Worm (Caenorhabditis elegans) whole organism, L1 larva: ENCODE results near the gene nfu-1.

Experiments
- C34B4.2 ChIP-seq: sonication (generic microtip); optimal IDR thresholded peaks from 2 replicates; lab custom pipeline; 2017; ENCODE audit warnings: mild to moderate bottlenecking, missing genetic modification characterization, missing compliant biosample characterization
- Y116A8C.19 ChIP-seq: sonication (generic microtip); optimal IDR thresholded peaks from 2 replicates; lab custom pipeline; 2016; ENCODE audit warnings: missing compliant biosample characterization, missing genetic modification characterization, borderline replicate concordance
- aha-1 ChIP-seq: fragments of 150-350 bp; optimal IDR thresholded peaks from 2 replicates; lab custom pipeline; 2014; ENCODE audit warnings: missing biosample characterization, missing genetic modification characterization
- alr-1 ChIP-seq: fragments of 200-800 bp; sonication (Bioruptor generic); optimal IDR thresholded peaks from 2 replicates; lab custom pipeline; 2018; ENCODE audit warnings: borderline replicate concordance, mild to moderate bottlenecking, missing genetic modification characterization, missing compliant biosample characterization
- aly-2 ChIP-seq: fragments of 150-350 bp; optimal IDR thresholded peaks from 2 replicates; lab custom pipeline; 2014; ENCODE audit warnings: missing biosample characterization, missing genetic modification characterization
- ama-1 ChIP-seq: fragments of 150-350 bp; optimal IDR thresholded peaks from 2 replicates; lab custom pipeline; 2014
- blmp-1 ChIP-seq: fragments of 150-350 bp; optimal IDR thresholded peaks from 2 replicates; lab custom pipeline; 2014; ENCODE audit warnings: missing biosample characterization, missing genetic modification characterization
- ceh-90 ChIP-seq: sonication (generic microtip); optimal IDR thresholded peaks from 2 replicates; lab custom pipeline; 2016; ENCODE audit warnings: missing genetic modification characterization, missing compliant biosample characterization
- dpl-1 ChIP-seq, 3 experiments: fragments of 150-350 bp in 2 of 3; sonication (generic microtip) in 1 of 3; optimal IDR thresholded peaks; 2 replicates each; lab custom pipeline; 2014 to 2017; ENCODE audit warnings: missing biosample characterization in 3 of 3, missing genetic modification characterization in 3 of 3, missing genetic modification reagents in 3 of 3
- dsc-1 ChIP-seq: sonication (generic microtip); optimal IDR thresholded peaks from 2 replicates; lab custom pipeline; 2016; ENCODE audit warnings: mild to moderate bottlenecking, missing genetic modification characterization, missing compliant biosample characterization
- efl-1 ChIP-seq, 4 experiments: fragments of 150-350 bp; optimal IDR thresholded peaks in 3 of 4; peaks in 1 of 4; 1 replicate in 1 of 4; 2 replicates in 3 of 4; lab custom pipeline; 2014; ENCODE audit warnings: missing biosample characterization in 2 of 4, missing genetic modification characterization in 2 of 4, missing genetic modification reagents in 2 of 4
- efl-3 ChIP-seq: fragments of 200-800 bp; sonication (Bioruptor generic); optimal IDR thresholded peaks from 2 replicates; lab custom pipeline; 2018; ENCODE audit warnings: mild to moderate bottlenecking, missing genetic modification characterization, missing compliant biosample characterization
- fkh-10 ChIP-seq: sonication (generic microtip); optimal IDR thresholded peaks from 2 replicates; lab custom pipeline; 2017; ENCODE audit warnings: missing biosample characterization, missing genetic modification reagents, missing genetic modification characterization
- fkh-4 ChIP-seq: sonication (generic microtip); optimal IDR thresholded peaks from 2 replicates; lab custom pipeline; 2016; ENCODE audit warnings: missing compliant biosample characterization, missing genetic modification characterization, borderline replicate concordance
- grh-1 ChIP-seq: fragments of 200-800 bp; sonication (Bioruptor generic); IDR thresholded peaks from 2 replicates; pipeline ENCODE4 v1.3.6; 2022; ENCODE audit warnings: missing genetic modification reagents, missing genetic modification characterization, missing compliant biosample characterization
- hlh-4 ChIP-seq: sonication (generic microtip); optimal IDR thresholded peaks from 2 replicates; lab custom pipeline; 2016; ENCODE audit warnings: mild to moderate bottlenecking, missing genetic modification characterization, missing compliant biosample characterization
- hpl-2 ChIP-seq: fragments of 150-350 bp; optimal IDR thresholded peaks from 2 replicates; lab custom pipeline; 2014; ENCODE audit warnings: missing biosample characterization, missing genetic modification reagents, missing genetic modification characterization
- isw-1 ChIP-seq: fragments of 200-800 bp; sonication (Bioruptor generic); IDR thresholded peaks from 2 replicates; pipeline ENCODE4 v1.3.6; 2022; ENCODE audit warnings: missing genetic modification characterization, missing compliant biosample characterization
- lin-13 ChIP-seq: fragments of 150-350 bp; optimal IDR thresholded peaks from 2 replicates; lab custom pipeline; 2014; ENCODE audit warnings: missing biosample characterization, missing genetic modification reagents, missing genetic modification characterization
- lin-15B ChIP-seq: fragments of 150-350 bp; sonication (generic microtip); optimal IDR thresholded peaks from 3 replicates; lab custom pipeline; 2014; ENCODE audit warnings: missing biosample characterization, missing genetic modification characterization
- lin-39 ChIP-seq: fragments of 150-350 bp; optimal IDR thresholded peaks from 2 replicates; lab custom pipeline; 2014; ENCODE audit warnings: missing biosample characterization, missing genetic modification reagents, missing genetic modification characterization
- lir-3 ChIP-seq: sonication (generic microtip); optimal IDR thresholded peaks from 2 replicates; lab custom pipeline; 2016; ENCODE audit warnings: mild to moderate bottlenecking, missing genetic modification characterization, moderate library complexity, missing compliant biosample characterization; ENCODE audit not compliant: poor library complexity
- lsy-2 ChIP-seq, 2 experiments: fragments of 150-350 bp; optimal IDR thresholded peaks; 2 replicates each; lab custom pipeline; 2014; ENCODE audit warnings: missing biosample characterization in 2 of 2, missing genetic modification characterization in 2 of 2
- mdl-1 ChIP-seq, 2 experiments: fragments of 150-350 bp; optimal IDR thresholded peaks; 2 replicates each; lab custom pipeline; 2014 to 2017; ENCODE audit warnings: missing biosample characterization in 2 of 2, missing genetic modification characterization in 2 of 2, inconsistent platforms in 1 of 2
- mef-2 ChIP-seq: fragments of 150-350 bp; optimal IDR thresholded peaks from 2 replicates; lab custom pipeline; 2014; ENCODE audit warnings: missing biosample characterization, missing genetic modification characterization
- mep-1 ChIP-seq: fragments of 150-350 bp; optimal IDR thresholded peaks from 2 replicates; lab custom pipeline; 2014; ENCODE audit warnings: missing biosample characterization, missing genetic modification characterization
- nhr-19 ChIP-seq: fragments of 200-800 bp; sonication (Bioruptor generic); conservative IDR thresholded peaks from 2 replicates; pipeline ENCODE4 v1.3.6; 2022; ENCODE audit warnings: missing genetic modification characterization, missing compliant biosample characterization
- nhr-20 ChIP-seq: sonication (generic microtip); optimal IDR thresholded peaks from 2 replicates; lab custom pipeline; 2016; ENCODE audit warnings: mild to moderate bottlenecking, missing genetic modification characterization, missing compliant biosample characterization
- nhr-237 ChIP-seq: fragments of 150-350 bp; optimal IDR thresholded peaks from 2 replicates; lab custom pipeline; 2014; ENCODE audit warnings: missing biosample characterization, missing genetic modification characterization
- nhr-28 ChIP-seq: fragments of 150-350 bp; optimal IDR thresholded peaks from 2 replicates; lab custom pipeline; 2014; ENCODE audit warnings: missing biosample characterization, missing genetic modification characterization
- nhr-47 ChIP-seq: sonication (generic microtip); optimal IDR thresholded peaks from 2 replicates; lab custom pipeline; 2016; ENCODE audit warnings: mild to moderate bottlenecking, missing genetic modification characterization, moderate library complexity, missing compliant biosample characterization
- nhr-71 ChIP-seq: sonication (generic microtip); optimal IDR thresholded peaks from 2 replicates; lab custom pipeline; 2016; ENCODE audit warnings: mild to moderate bottlenecking, missing genetic modification characterization, moderate library complexity, missing compliant biosample characterization
- nhr-76 ChIP-seq: sonication (generic microtip); optimal IDR thresholded peaks from 2 replicates; lab custom pipeline; 2017; ENCODE audit warnings: missing biosample characterization, missing genetic modification characterization
- nhr-90 ChIP-seq: sonication (generic microtip); optimal IDR thresholded peaks from 2 replicates; lab custom pipeline; 2016; ENCODE audit warnings: mild to moderate bottlenecking, missing genetic modification characterization, missing compliant biosample characterization; ENCODE audit not compliant: poor library complexity
- pax-3 ChIP-seq: fragments of 200-800 bp; sonication (Bioruptor generic); optimal IDR thresholded peaks from 2 replicates; lab custom pipeline; 2018; ENCODE audit warnings: mild to moderate bottlenecking, missing genetic modification characterization, moderate library complexity, missing compliant biosample characterization
- pqm-1 ChIP-seq: sonication (generic microtip); optimal IDR thresholded peaks from 3 replicates; lab custom pipeline; 2017; ENCODE audit warnings: missing biosample characterization, missing genetic modification characterization
- snu-23 ChIP-seq: sonication (generic microtip); optimal IDR thresholded peaks from 2 replicates; lab custom pipeline; 2016; ENCODE audit warnings: missing genetic modification characterization, missing compliant biosample characterization
- sptf-1 ChIP-seq: fragments of 150-350 bp; optimal IDR thresholded peaks from 2 replicates; lab custom pipeline; 2014; ENCODE audit warnings: missing biosample characterization, missing genetic modification characterization
- swsn-7 ChIP-seq: sonication (generic microtip); optimal IDR thresholded peaks from 2 replicates; lab custom pipeline; 2016; ENCODE audit warnings: missing genetic modification characterization, missing compliant biosample characterization
- tbx-2 ChIP-seq: sonication (generic microtip); optimal IDR thresholded peaks from 2 replicates; lab custom pipeline; 2016; ENCODE audit warnings: missing genetic modification characterization, missing compliant biosample characterization
- tlp-1 ChIP-seq: fragments of 150-350 bp; optimal IDR thresholded peaks from 2 replicates; lab custom pipeline; 2014; ENCODE audit warnings: missing biosample characterization, missing genetic modification characterization
- unc-62 ChIP-seq: fragments of 150-350 bp; optimal IDR thresholded peaks from 2 replicates; lab custom pipeline; 2014; ENCODE audit warnings: missing biosample characterization, missing genetic modification reagents, missing genetic modification characterization
- unc-98 ChIP-seq: fragments of 200-800 bp; sonication (Bioruptor generic); IDR thresholded peaks from 2 replicates; pipeline ENCODE4 v1.3.6; 2022; ENCODE audit warnings: missing genetic modification characterization, missing compliant biosample characterization
- vab-15 ChIP-seq: sonication (generic microtip); optimal IDR thresholded peaks from 2 replicates; lab custom pipeline; 2017; ENCODE audit warnings: missing genotype, mild to moderate bottlenecking, missing genetic modification characterization, missing compliant biosample characterization
- xbp-1 ChIP-seq: sonication (generic microtip); optimal IDR thresholded peaks from 2 replicates; lab custom pipeline; 2016; ENCODE audit warnings: missing genetic modification characterization, missing compliant biosample characterization
- zag-1 ChIP-seq: fragments of 150-350 bp; optimal IDR thresholded peaks from 2 replicates; lab custom pipeline; 2014; ENCODE audit warnings: missing biosample characterization, missing genetic modification characterization
- zip-4 ChIP-seq: fragments of 200-800 bp; sonication (Bioruptor generic); optimal IDR thresholded peaks from 2 replicates; lab custom pipeline; 2018; ENCODE audit warnings: mild to moderate bottlenecking, missing genetic modification characterization, moderate library complexity, missing compliant biosample characterization
- ztf-4 ChIP-seq: fragments of 150-350 bp; optimal IDR thresholded peaks from 2 replicates; lab custom pipeline; 2014; ENCODE audit warnings: missing biosample characterization, missing genetic modification characterization

nfu-1 gene

DNA sequence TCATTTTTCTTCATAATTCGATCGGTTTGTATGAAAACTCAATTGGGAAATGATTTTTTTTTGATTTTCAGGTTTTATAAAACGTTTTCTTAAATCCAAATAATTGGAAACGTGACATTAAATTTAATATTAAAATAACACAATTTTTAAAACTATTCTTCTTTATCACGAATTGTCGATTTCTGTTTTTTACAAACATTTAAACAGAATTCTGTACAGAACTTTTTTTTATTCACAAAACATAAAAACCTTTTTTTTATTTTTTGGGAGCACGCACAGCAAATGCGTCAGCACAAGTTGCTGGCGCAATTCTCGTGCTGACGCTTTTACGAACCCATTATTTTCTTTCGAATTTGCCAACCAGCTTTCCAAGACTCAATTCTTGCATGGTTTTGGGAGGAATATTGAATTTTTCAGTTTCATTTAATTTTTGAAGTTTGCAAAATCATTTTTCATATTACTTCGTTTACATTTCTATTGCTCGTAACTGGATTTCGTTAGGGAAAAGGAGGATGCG, 13.4 kb upstream of the nfu-1 start, which contains the start of gene mpz-5 (continued):
- TF ChIP-seq vab-15 (tag; lab: Kevin White, UChicago), result no peak
- peak; percentile 23 for TF ChIP-seq lir-3
- no peak for TF ChIP-seq pqm-1 (tag; lab: Kevin White, UChicago)
- peak; percentile 46 for TF ChIP-seq lin-39
- peak; percentile 73 for TF ChIP-seq nhr-19 (GFP tag; lab: Robert Waterston, UW)
- TF ChIP-seq hpl-2 (GFP tag; lab: Kevin White, UChicago), result peak; percentile 40
- TF ChIP-seq lin-13 (GFP tag; lab: Kevin White, UChicago), result peak; percentile 36
- no peak for TF ChIP-seq Y116A8C.19 (tag; lab: Kevin White, UChicago)
- TF ChIP-seq nhr-237 (tag; lab: Kevin White, UChicago), result no peak
- no peak for TF ChIP-seq unc-62 (GFP tag; lab: Kevin White, UChicago)
- no peak for TF ChIP-seq unc-98
- TF ChIP-seq nhr-71 (tag; lab: Kevin White, UChicago), result peak; percentile 88
- no peak for TF ChIP-seq ama-1 (lab: Kevin White, UChicago)
- TF ChIP-seq aly-2 (tag; lab: Kevin White, UChicago), result no peak
- TF ChIP-seq alr-1 (tag; lab: Kevin White, UChicago), result no peak
- no peak for TF ChIP-seq nhr-28 (tag; lab: Kevin White, UChicago)
- peak; percentile 85 for TF ChIP-seq xbp-1 (tag; lab: Kevin White, UChicago)
- no peak for TF ChIP-seq tlp-1
- TF ChIP-seq fkh-4 (tag; lab: Kevin White, UChicago), result no peak
- peak; percentile 83 for TF ChIP-seq swsn-7
- TF ChIP-seq nhr-47 (tag; lab: Kevin White, UChicago), result peak; percentile 86
- peak; percentile 96 for TF ChIP-seq mep-1 (tag; lab: Kevin White, UChicago)
- TF ChIP-seq efl-3, result no peak
- TF ChIP-seq hlh-4 (tag; lab: Kevin White, UChicago), result no peak
- TF ChIP-seq ceh-90 (tag; lab: Kevin White, UChicago), result no peak
- TF ChIP-seq nhr-76 (tag; lab: Kevin White, UChicago), result no peak
- peak; percentile 47 for TF ChIP-seq lin-15B (tag; lab: Kevin White, UChicago)
- no peak for TF ChIP-seq zip-4 (GFP tag; lab: Kevin White, UChicago)
- peak; percentile 12 for TF ChIP-seq mef-2 (tag; lab: Kevin White, UChicago)
- TF ChIP-seq zag-1, result no peak
- no peak for TF ChIP-seq fkh-10 (GFP tag; lab: Kevin White, UChicago)
- TF ChIP-seq C34B4.2, result no peak
- peak; percentile 10; the same call in 1 of the 2 replicates for TF ChIP-seq grh-1 (GFP tag; lab: Robert Waterston, UW)
- no peak for TF ChIP-seq sptf-1 (tag; lab: Kevin White, UChicago)
- TF ChIP-seq lsy-2 (tag; optimal IDR thresholded peaks at IDR 0.05; lab: Kevin White, UChicago), result peak; percentile 82 to 83
- TF ChIP-seq tbx-2, result peak; percentile 83
- TF ChIP-seq, all 84 proteins: peak for 46

DNA sequence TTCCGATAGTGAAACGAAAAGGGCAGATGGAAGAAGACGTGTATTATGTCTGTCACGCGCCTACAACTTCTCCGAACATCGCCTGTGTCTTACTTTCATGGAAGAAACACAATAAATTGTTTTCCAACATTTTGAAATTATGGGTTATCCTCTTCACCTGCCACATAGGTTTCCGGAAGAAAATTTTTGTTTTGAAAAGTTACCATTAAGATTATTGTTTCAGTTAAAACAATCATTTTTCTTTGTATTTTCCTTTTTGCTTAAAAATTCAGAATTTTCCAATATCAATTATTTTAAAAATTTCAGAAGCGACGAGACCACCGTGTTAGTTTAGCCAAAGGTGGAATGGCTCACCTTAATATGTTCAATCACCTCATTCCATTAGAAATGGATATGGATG, 12.6 kb upstream of the nfu-1 start, which contains the start of gene mask-1:
TSS of gene mask-1 (plus strand) at position 301 of the 400 bp plus-strand sequence.
- TF ChIP-seq mdl-1 (tag; optimal IDR thresholded peaks at IDR 0.05; lab: Kevin White, UChicago) (no peak), blmp-1 (peak; percentile 23)

DNA sequence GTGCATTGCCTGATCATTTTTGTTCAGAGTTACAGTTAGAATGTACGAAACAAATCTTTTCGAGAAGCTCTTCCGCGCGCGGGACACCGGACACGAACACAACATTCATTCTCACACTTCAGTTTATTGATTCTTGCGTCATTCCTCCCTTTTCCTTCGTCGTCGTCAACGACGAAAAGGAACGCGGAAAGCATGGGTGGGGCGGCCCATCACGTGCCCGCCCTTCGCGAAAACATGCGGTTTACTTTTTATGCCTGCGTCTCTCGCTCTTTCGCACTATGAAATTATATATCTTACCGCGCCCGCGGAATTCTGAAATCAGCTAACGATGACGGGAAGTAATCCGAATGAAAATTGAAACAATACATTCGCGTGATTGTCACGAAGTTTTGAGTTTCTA, 6.6 kb upstream of the nfu-1 start:
- peak; percentile 65 for TF ChIP-seq mep-1 (tag; lab: Kevin White, UChicago)
- TF ChIP-seq hlh-4 (tag; lab: Kevin White, UChicago), result no peak
- peak; percentile 46 for TF ChIP-seq nhr-19 (GFP tag; lab: Robert Waterston, UW)
- TF ChIP-seq dpl-1 (GFP tag; optimal IDR thresholded peaks at IDR 0.05; lab: Kevin White, UChicago), result peak; percentile 12 to 24 (median 16)
- peak; percentile 34 for TF ChIP-seq swsn-7
- peak in 1 of 2 experiments; percentile 65 for TF ChIP-seq mdl-1 (tag; optimal IDR thresholded peaks at IDR 0.05; lab: Kevin White, UChicago)
- peak; percentile 12 to 28 for TF ChIP-seq lsy-2 (tag; optimal IDR thresholded peaks at IDR 0.05; lab: Kevin White, UChicago)
- TF ChIP-seq efl-1 (optimal IDR thresholded peaks at IDR 0.05; lab: Kevin White, UChicago), result peak; percentile 32 to 36
- peak; percentile 41 to 94 for TF ChIP-seq efl-1 (GFP tag; optimal IDR thresholded peaks at IDR 0.05 in 1 of 2; lab: Kevin White, UChicago)
- TF ChIP-seq unc-62 (GFP tag; lab: Kevin White, UChicago), result no peak
- peak; percentile 11 for TF ChIP-seq dsc-1 (tag; lab: Kevin White, UChicago)
- peak; percentile 74 for TF ChIP-seq nhr-71 (tag; lab: Kevin White, UChicago)
- TF ChIP-seq ceh-90 (tag; lab: Kevin White, UChicago), result no peak
- peak; percentile 51 for TF ChIP-seq pax-3 (tag; lab: Kevin White, UChicago)
- TF ChIP-seq snu-23 (GFP tag; lab: Kevin White, UChicago), result peak; percentile 61
- TF ChIP-seq sptf-1 (tag; lab: Kevin White, UChicago), result no peak
- peak; percentile 36 for TF ChIP-seq ztf-4 (tag; lab: Kevin White, UChicago)
- TF ChIP-seq aha-1, result no peak
- TF ChIP-seq nhr-47 (tag; lab: Kevin White, UChicago), result peak; percentile 55
- peak; percentile 60 for TF ChIP-seq nhr-20 (tag; lab: Kevin White, UChicago)
- TF ChIP-seq nhr-90, result peak; percentile 47
- peak; percentile 12 for TF ChIP-seq xbp-1 (tag; lab: Kevin White, UChicago)
- peak; percentile 18; the same call in 1 of the 2 replicates for TF ChIP-seq isw-1
